Fruit fly (Drosophila melanogaster) whole organism, embryonic: Measurements from ENCODE around the gene CG14234.
A peak's percentile ranks its signal among the peaks of the same experiment; 100 is the strongest.

Experiments
- ATbp ChIP-seq: fragments of 200-800 bp; sonication (Bioruptor generic); optimal IDR thresholded peaks from 2 replicates; lab custom pipeline; 2017; ENCODE audit warnings: missing biosample characterization, mild to moderate bottlenecking, missing genetic modification characterization, missing genetic modification reagents
- Atf-2 ChIP-seq: fragments of 200-800 bp; sonication (Bioruptor generic); optimal IDR thresholded peaks from 2 replicates; lab custom pipeline; 2016; ENCODE audit warnings: missing biosample characterization, missing genetic modification characterization
- Atf6 ChIP-seq: fragments of 200-800 bp; sonication (Bioruptor generic); IDR thresholded peaks from 2 replicates; pipeline ENCODE4 v1.3.6; 2022; ENCODE audit warnings: missing biosample characterization, missing genetic modification characterization
- CG10321 ChIP-seq: fragments of 200-800 bp; sonication (Bioruptor generic); IDR thresholded peaks from 2 replicates; pipeline ENCODE4 v1.3.6; 2022; ENCODE audit warnings: missing biosample characterization, missing genetic modification characterization
- CG11247 ChIP-seq: fragments of 200-800 bp; sonication (Bioruptor generic); IDR thresholded peaks from 2 replicates; pipeline ENCODE4 v1.3.6; 2022; ENCODE audit warnings: missing biosample characterization, missing genetic modification characterization
- CG11398 ChIP-seq: fragments of 200-800 bp; sonication (Bioruptor generic); optimal IDR thresholded peaks from 2 replicates; lab custom pipeline; 2016; ENCODE audit warnings: missing biosample characterization, missing genetic modification characterization
- CG12071 ChIP-seq: fragments of 200-800 bp; sonication (Bioruptor generic); optimal IDR thresholded peaks from 3 replicates; lab custom pipeline; 2018; ENCODE audit warnings: missing biosample characterization, mild to moderate bottlenecking, missing genetic modification characterization
- CG12744 ChIP-seq: fragments of 200-800 bp; sonication (Bioruptor generic); optimal IDR thresholded peaks from 2 replicates; lab custom pipeline; 2016; ENCODE audit warnings: missing biosample characterization, missing genetic modification characterization
- CG1529 ChIP-seq: fragments of 200-800 bp; sonication (Bioruptor generic); optimal IDR thresholded peaks from 3 replicates; lab custom pipeline; 2018; ENCODE audit warnings: missing biosample characterization, missing genetic modification characterization
- CG18599 ChIP-seq: fragments of 200-800 bp; sonication (Bioruptor generic); optimal IDR thresholded peaks from 3 replicates; lab custom pipeline; 2017; ENCODE audit warnings: missing biosample characterization, missing genetic modification characterization, mild to moderate bottlenecking, moderate library complexity, missing genetic modification reagents
- CG2202 ChIP-seq: fragments of 200-800 bp; sonication (Bioruptor generic); optimal IDR thresholded peaks from 2 replicates; lab custom pipeline; 2018; ENCODE audit warnings: missing biosample characterization, mild to moderate bottlenecking, missing genetic modification characterization
- CG2678 ChIP-seq: fragments of 200-800 bp; sonication (Bioruptor generic); optimal IDR thresholded peaks from 3 replicates; lab custom pipeline; 2019; ENCODE audit warnings: missing biosample characterization, mild to moderate bottlenecking, missing genetic modification characterization, moderate library complexity
- CG3407 ChIP-seq: fragments of 200-800 bp; sonication (Bioruptor generic); optimal IDR thresholded peaks from 2 replicates; lab custom pipeline; 2018; ENCODE audit warnings: missing biosample characterization, mild to moderate bottlenecking, missing genetic modification characterization
- CG4424 ChIP-seq: fragments of 200-800 bp; sonication (Bioruptor generic); optimal IDR thresholded peaks from 3 replicates; lab custom pipeline; 2016; ENCODE audit warnings: missing biosample characterization, missing genetic modification characterization
- CG6765 ChIP-seq: fragments of 200-800 bp; sonication (Bioruptor generic); optimal IDR thresholded peaks from 3 replicates; lab custom pipeline; 2017; ENCODE audit warnings: missing biosample characterization, mild to moderate bottlenecking, missing genetic modification characterization
- CG8388 ChIP-seq: fragments of 200-800 bp; sonication (Bioruptor generic); optimal IDR thresholded peaks from 2 replicates; lab custom pipeline; 2019; ENCODE audit warnings: missing biosample characterization, mild to moderate bottlenecking, missing genetic modification characterization, moderate library complexity
- CG9437 ChIP-seq: fragments of 200-800 bp; sonication (Bioruptor generic); optimal IDR thresholded peaks from 2 replicates; lab custom pipeline; 2018; ENCODE audit warnings: missing biosample characterization, mild to moderate bottlenecking, missing genetic modification characterization
- CG9876 ChIP-seq: fragments of 200-800 bp; sonication (Bioruptor generic); optimal IDR thresholded peaks from 2 replicates; lab custom pipeline; 2016; ENCODE audit warnings: missing biosample characterization, missing genetic modification characterization
- CrebB ChIP-seq: fragments of 200-800 bp; sonication (Bioruptor generic); optimal IDR thresholded peaks from 3 replicates; lab custom pipeline; 2018; ENCODE audit warnings: missing biosample characterization, mild to moderate bottlenecking, missing genetic modification characterization
- D19A ChIP-seq: fragments of 200-800 bp; optimal IDR thresholded peaks from 3 replicates; lab custom pipeline; 2019; ENCODE audit warnings: missing biosample characterization, mild to moderate bottlenecking, missing genetic modification characterization, moderate library complexity
- Dad ChIP-seq: fragments of 200-800 bp; sonication (Bioruptor generic); optimal IDR thresholded peaks from 3 replicates; lab custom pipeline; 2016; ENCODE audit warnings: missing biosample characterization, missing genetic modification characterization
- Dbx ChIP-seq: fragments of 200-800 bp; sonication (Bioruptor generic); IDR thresholded peaks from 3 replicates; pipeline ENCODE4 v1.3.6; 2022; ENCODE audit warnings: missing biosample characterization, missing genetic modification characterization
- Dp ChIP-seq: fragments of 200-800 bp; sonication (Bioruptor generic); optimal IDR thresholded peaks from 2 replicates; lab custom pipeline; 2018; ENCODE audit warnings: missing biosample characterization, mild to moderate bottlenecking, missing genetic modification characterization, moderate library complexity
- Fer2 ChIP-seq: fragments of 200-800 bp; sonication (Bioruptor generic); optimal IDR thresholded peaks from 2 replicates; lab custom pipeline; 2018; ENCODE audit warnings: missing biosample characterization, mild to moderate bottlenecking, missing genetic modification characterization, moderate library complexity
- Fer3 ChIP-seq: fragments of 200-800 bp; sonication (Bioruptor generic); optimal IDR thresholded peaks from 2 replicates; lab custom pipeline; 2018; ENCODE audit warnings: missing biosample characterization, mild to moderate bottlenecking, missing genetic modification characterization, moderate library complexity
- H2.0 ChIP-seq: fragments of 200-800 bp; sonication (Bioruptor generic); IDR thresholded peaks from 2 replicates; pipeline ENCODE4 v1.3.6; 2022; ENCODE audit warnings: missing biosample characterization, missing genetic modification characterization
- Hand ChIP-seq: fragments of 200-800 bp; sonication (Bioruptor generic); optimal IDR thresholded peaks from 2 replicates; lab custom pipeline; 2017; ENCODE audit warnings: mild to moderate bottlenecking, missing biosample characterization, missing genetic modification reagents, missing genetic modification characterization
- Hr39 ChIP-seq: fragments of >200 bp; optimal IDR thresholded peaks from 2 replicates; lab custom pipeline; 2017
- Hr78 ChIP-seq, 2 experiments: fragments of 200-800 bp in 1 of 2; fragments of >200 bp in 1 of 2; sonication (Bioruptor generic) in 1 of 2; optimal IDR thresholded peaks; 2 replicates each; lab custom pipeline; 2017 to 2019; ENCODE audit warnings: missing biosample characterization in 2 of 2, missing genetic modification characterization in 2 of 2, mild to moderate bottlenecking in 1 of 2, moderate library complexity in 1 of 2
- MESR4 ChIP-seq: fragments of 200-800 bp; sonication (Bioruptor generic); optimal IDR thresholded peaks from 2 replicates; lab custom pipeline; 2018; ENCODE audit warnings: missing biosample characterization, mild to moderate bottlenecking, missing genetic modification characterization, moderate library complexity
- Neu2 ChIP-seq: fragments of 200-800 bp; sonication (Bioruptor generic); optimal IDR thresholded peaks from 3 replicates; lab custom pipeline; 2016; ENCODE audit warnings: missing biosample characterization, missing genetic modification characterization, borderline replicate concordance
- Optix ChIP-seq: fragments of 200-800 bp; sonication (Bioruptor generic); IDR thresholded peaks from 3 replicates; pipeline ENCODE4 v1.3.6; 2022; ENCODE audit warnings: missing biosample characterization, missing genetic modification characterization
- Sox102F ChIP-seq: fragments of 200-800 bp; sonication (Bioruptor generic); optimal IDR thresholded peaks from 2 replicates; lab custom pipeline; 2018; ENCODE audit warnings: missing biosample characterization, mild to moderate bottlenecking, missing genetic modification characterization, moderate library complexity
- bsh ChIP-seq, 2 experiments: fragments of 200-800 bp; sonication (Bioruptor generic); optimal IDR thresholded peaks; 2 replicates each; lab custom pipeline; 2017 to 2018; ENCODE audit warnings: mild to moderate bottlenecking in 2 of 2, missing biosample characterization in 2 of 2, missing genetic modification characterization in 2 of 2, moderate library complexity in 1 of 2
- chif ChIP-seq, 2 experiments: fragments of 200-800 bp; sonication (Bioruptor generic); optimal IDR thresholded peaks; 3 replicates each; lab custom pipeline; 2016; ENCODE audit warnings: missing biosample characterization in 2 of 2, missing genetic modification characterization in 2 of 2
- da ChIP-seq: fragments of 200-800 bp; sonication (Bioruptor generic); optimal IDR thresholded peaks from 2 replicates; lab custom pipeline; 2016; ENCODE audit warnings: missing biosample characterization, missing genetic modification characterization
- dimm ChIP-seq: fragments of 200-800 bp; sonication (Bioruptor generic); IDR thresholded peaks from 2 replicates; pipeline ENCODE4 v1.3.6; 2022; ENCODE audit warnings: missing biosample characterization, missing genetic modification characterization
- fru ChIP-seq: fragments of >200 bp; optimal IDR thresholded peaks from 2 replicates; lab custom pipeline; 2017
- lola ChIP-seq, 3 experiments: fragments of >200 bp in 2 of 3; fragments of 200-800 bp in 1 of 3; sonication (Bioruptor generic) in 1 of 3; optimal IDR thresholded peaks; 2 replicates each; lab custom pipeline; 2017 to 2019; ENCODE audit warnings: missing biosample characterization in 3 of 3, missing genetic modification characterization in 3 of 3, mild to moderate bottlenecking in 1 of 3, moderate library complexity in 1 of 3
- nerfin-2 ChIP-seq: fragments of 200-800 bp; sonication (Bioruptor generic); IDR thresholded peaks from 2 replicates; pipeline ENCODE4 v1.3.6; 2022; ENCODE audit warnings: missing biosample characterization, missing genetic modification characterization; ENCODE audit not compliant: partially characterized antibody
- nmo ChIP-seq: fragments of 200-800 bp; sonication (Bioruptor generic); optimal IDR thresholded peaks from 2 replicates; lab custom pipeline; 2018; ENCODE audit warnings: missing biosample characterization, mild to moderate bottlenecking, missing genetic modification characterization, moderate library complexity
- pnt ChIP-seq: fragments of 200-800 bp; sonication (Bioruptor generic); optimal IDR thresholded peaks from 3 replicates; lab custom pipeline; 2016; ENCODE audit warnings: missing biosample characterization, missing genetic modification characterization
- pum ChIP-seq: fragments of 200-800 bp; sonication (Bioruptor generic); optimal IDR thresholded peaks from 2 replicates; lab custom pipeline; 2016; ENCODE audit warnings: missing biosample characterization, missing genetic modification characterization
- shn ChIP-seq: fragments of 200-800 bp; sonication (Bioruptor generic); optimal IDR thresholded peaks from 3 replicates; lab custom pipeline; 2016; ENCODE audit warnings: missing biosample characterization, missing genetic modification characterization
- sim ChIP-seq: fragments of 200-800 bp; sonication (Bioruptor generic); IDR thresholded peaks from 2 replicates; pipeline ENCODE4 v1.3.6; 2022; ENCODE audit warnings: missing biosample characterization, missing genetic modification characterization
- tll ChIP-seq, 2 experiments: fragments of 200-800 bp in 1 of 2; fragments of >200 bp in 1 of 2; sonication (Bioruptor generic) in 1 of 2; optimal IDR thresholded peaks; 2 replicates each; lab custom pipeline; 2017 to 2019; ENCODE audit warnings: missing biosample characterization in 2 of 2, missing genetic modification characterization in 2 of 2, mild to moderate bottlenecking in 1 of 2, moderate library complexity in 1 of 2
- trh ChIP-seq: fragments of 200-800 bp; sonication (Bioruptor generic); optimal IDR thresholded peaks from 2 replicates; lab custom pipeline; 2016; ENCODE audit warnings: missing biosample characterization, missing genetic modification characterization
- tup ChIP-seq: fragments of 200-800 bp; sonication (Bioruptor generic); optimal IDR thresholded peaks from 2 replicates; lab custom pipeline; 2016; ENCODE audit warnings: missing biosample characterization, mild to moderate bottlenecking, missing genetic modification characterization, moderate library complexity

The CG14234 gene

DNA sequence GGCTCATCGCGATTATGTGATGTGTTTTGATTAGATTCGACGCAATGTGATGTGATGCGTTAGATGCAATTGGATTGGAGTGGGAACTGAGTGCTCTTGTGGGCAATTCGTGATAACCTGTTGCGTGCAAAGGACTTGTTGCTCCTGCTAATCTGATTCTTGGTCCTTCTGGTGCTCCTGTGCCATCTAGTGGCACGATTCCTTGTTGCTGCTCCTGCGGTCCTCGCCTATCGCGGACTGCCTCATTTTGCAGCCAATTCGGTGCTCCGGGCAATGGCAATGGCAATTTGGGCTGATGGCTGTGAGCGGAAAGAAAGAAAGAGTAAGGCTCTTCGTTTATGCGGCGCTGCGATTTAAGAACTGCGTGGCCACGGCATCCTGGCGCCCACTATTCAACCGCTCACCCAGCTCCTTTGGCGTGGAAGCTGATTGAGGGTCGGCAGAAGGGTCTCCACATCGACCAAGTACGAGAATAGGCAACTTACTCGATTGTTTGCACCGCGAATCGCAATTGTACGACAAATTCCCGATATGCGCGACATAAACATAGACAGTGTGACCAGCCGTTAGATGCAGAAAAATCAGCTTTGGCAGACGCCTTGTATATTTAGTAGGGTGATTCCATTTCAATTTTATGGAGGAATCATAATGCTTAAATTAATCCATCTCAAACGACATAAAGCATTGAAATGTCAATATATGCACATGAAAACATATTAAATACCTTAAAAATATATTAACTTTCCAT, 42.2 kb upstream of the CG14234 start, which contains the start of gene Mer (continued):
- no peak for TF ChIP-seq tll (GFP tag; optimal IDR thresholded peaks at IDR 0.05; lab: Kevin White, UChicago)
- peak; percentile 76 to 82 for TF ChIP-seq bsh (GFP tag; optimal IDR thresholded peaks at IDR 0.05; lab: Kevin White, UChicago)
- TF ChIP-seq trh (GFP tag; lab: Kevin White, UChicago): peak; percentile 37
- TF ChIP-seq CG11398 (GFP tag; lab: Kevin White, UChicago): peak; percentile 73
- peak; percentile 90 for TF ChIP-seq CG18599 (GFP tag; lab: Kevin White, UChicago)
- TF ChIP-seq nerfin-2 (GFP tag; lab: Robert Waterston, UW): no peak
- TF ChIP-seq chif (GFP tag; optimal IDR thresholded peaks at IDR 0.05; lab: Kevin White, UChicago): peak; percentile 69 to 85
- peak; percentile 80 for TF ChIP-seq Hand (GFP tag; lab: Kevin White, UChicago)
- TF ChIP-seq CG11247 (GFP tag; lab: Robert Waterston, UW): peak; percentile 69
- TF ChIP-seq Dad (GFP tag; lab: Kevin White, UChicago): peak; percentile 80
- peak; percentile 90 for TF ChIP-seq CG12071
- TF ChIP-seq CrebB (tag; lab: Kevin White, UChicago): peak; percentile 83
- peak; percentile 78 for TF ChIP-seq pum (GFP tag; lab: Kevin White, UChicago)
- TF ChIP-seq CG9437: peak; percentile 57
- peak; percentile 30; the same call in 1 of the 2 replicates for TF ChIP-seq CG10321 (GFP tag; lab: Robert Waterston, UW)
- peak; percentile 86 for TF ChIP-seq nmo (GFP tag; lab: Kevin White, UChicago)
- no peak for TF ChIP-seq fru
- TF ChIP-seq da (GFP tag; lab: Kevin White, UChicago): peak; percentile 52
- TF ChIP-seq Optix (GFP tag; lab: Robert Waterston, UW): peak; percentile 86
- no peak for TF ChIP-seq Hr78 (GFP tag; optimal IDR thresholded peaks at IDR 0.05; lab: Kevin White, UChicago)
- TF ChIP-seq MESR4 (GFP tag; lab: Kevin White, UChicago): peak; percentile 86
- peak; percentile 67 for TF ChIP-seq sim (GFP tag; lab: Robert Waterston, UW)
- peak; percentile 86 for TF ChIP-seq Atf6 (GFP tag; lab: Robert Waterston, UW)
- peak; percentile 76 for TF ChIP-seq pnt (GFP tag; lab: Kevin White, UChicago)
- peak; percentile 60 for TF ChIP-seq CG2202
- TF ChIP-seq CG9876 (GFP tag; lab: Kevin White, UChicago): peak; percentile 67
- TF ChIP-seq Fer2 (tag; lab: Kevin White, UChicago): peak; percentile 35
- peak; percentile 1 for TF ChIP-seq tup (GFP tag; lab: Kevin White, UChicago)
- peak; percentile 81 for TF ChIP-seq Fer3 (tag; lab: Kevin White, UChicago)
- peak; percentile 70 for TF ChIP-seq CG1529 (GFP tag; lab: Kevin White, UChicago)
- peak; percentile 80; the same call in 2 of the 3 replicates for TF ChIP-seq Dbx (GFP tag; lab: Robert Waterston, UW)
- peak; percentile 73 for TF ChIP-seq CG8388
- peak; percentile 79 for TF ChIP-seq CG4424 (GFP tag; lab: Kevin White, UChicago)
- TF ChIP-seq Dp (GFP tag; lab: Kevin White, UChicago): peak; percentile 32
- peak; percentile 49 for TF ChIP-seq CG12744
- no peak for TF ChIP-seq Hr39
- TF ChIP-seq CG2678 (tag; lab: Kevin White, UChicago): peak; percentile 88
- peak in 1 of 3 experiments; percentile 74 for TF ChIP-seq lola (GFP tag; optimal IDR thresholded peaks at IDR 0.05; lab: Kevin White, UChicago)
- TF ChIP-seq CG6765: peak; percentile 78
- TF ChIP-seq CG3407: peak; percentile 47
- peak; percentile 73 for TF ChIP-seq ATbp (GFP tag; lab: Kevin White, UChicago)
- TF ChIP-seq shn (GFP tag; lab: Kevin White, UChicago): peak; percentile 89
- no peak for TF ChIP-seq Sox102F
- peak; percentile 62 for TF ChIP-seq Neu2 (GFP tag; lab: Kevin White, UChicago)
- peak; percentile 37; the same call in 1 of the 2 replicates for TF ChIP-seq dimm (GFP tag; lab: Robert Waterston, UW)
- peak; percentile 64 for TF ChIP-seq H2.0 (GFP tag; lab: Robert Waterston, UW)
- TF ChIP-seq Atf-2 (GFP tag; lab: Kevin White, UChicago): peak; percentile 65
- TF ChIP-seq D19A (tag; lab: Kevin White, UChicago): peak; percentile 76
